Fruit fly (Drosophila melanogaster) whole organism, embryonic: Measurements from ENCODE around the gene bib.
A peak's percentile ranks its signal among the peaks of the same experiment; 100 is the strongest.

ENCODE experiments used
- Adf1 ChIP-seq: fragments of 200-800 bp; sonication (Bioruptor generic); IDR thresholded peaks from 2 replicates; pipeline ENCODE4 v1.3.6; 2022; ENCODE audit warnings: missing biosample characterization, missing genetic modification characterization
- BEAF-32 ChIP-seq: fragments of 200-800 bp; sonication (Bioruptor generic); optimal IDR thresholded peaks from 3 replicates; lab custom pipeline; 2017; ENCODE audit warnings: missing biosample characterization, missing genetic modification characterization, mild to moderate bottlenecking, moderate library complexity, missing genetic modification reagents
- Bgb ChIP-seq: fragments of 200-800 bp; sonication (Bioruptor generic); IDR thresholded peaks from 2 replicates; pipeline ENCODE4 v1.3.6; 2022; ENCODE audit warnings: missing biosample characterization, missing genetic modification characterization; ENCODE audit not compliant: partially characterized antibody
- CG10565 ChIP-seq: fragments of 200-800 bp; sonication (Bioruptor generic); optimal IDR thresholded peaks from 3 replicates; lab custom pipeline; 2016; ENCODE audit warnings: missing biosample characterization, mild to moderate bottlenecking, missing genetic modification characterization
- CG12071 ChIP-seq: fragments of 200-800 bp; sonication (Bioruptor generic); optimal IDR thresholded peaks from 3 replicates; lab custom pipeline; 2018; ENCODE audit warnings: missing biosample characterization, mild to moderate bottlenecking, missing genetic modification characterization
- CG12219 ChIP-seq: fragments of 200-800 bp; sonication (Bioruptor generic); optimal IDR thresholded peaks from 3 replicates; lab custom pipeline; 2018; ENCODE audit warnings: missing biosample characterization, mild to moderate bottlenecking, missing genetic modification characterization
- CG12236 ChIP-seq: fragments of 200-800 bp; sonication (Bioruptor generic); optimal IDR thresholded peaks from 2 replicates; lab custom pipeline; 2016; ENCODE audit warnings: missing biosample characterization, missing genetic modification characterization
- CG13424 ChIP-seq: fragments of 200-800 bp; sonication (Bioruptor generic); optimal IDR thresholded peaks from 2 replicates; lab custom pipeline; 2019; ENCODE audit warnings: missing biosample characterization, mild to moderate bottlenecking, missing genetic modification characterization, moderate library complexity
- CG17829 ChIP-seq: fragments of 200-800 bp; optimal IDR thresholded peaks from 2 replicates; lab custom pipeline; 2019; ENCODE audit warnings: missing biosample characterization, mild to moderate bottlenecking, missing genetic modification characterization, moderate library complexity
- CG30020 ChIP-seq: fragments of 200-800 bp; optimal IDR thresholded peaks from 2 replicates; lab custom pipeline; 2019; ENCODE audit warnings: missing biosample characterization, mild to moderate bottlenecking, missing genetic modification characterization, moderate library complexity
- CG30403 ChIP-seq: fragments of 200-800 bp; sonication (Bioruptor generic); optimal IDR thresholded peaks from 3 replicates; lab custom pipeline; 2016; ENCODE audit warnings: missing biosample characterization, missing genetic modification characterization
- CG4617 ChIP-seq: fragments of 200-800 bp; sonication (Bioruptor generic); optimal IDR thresholded peaks from 3 replicates; lab custom pipeline; 2016; ENCODE audit warnings: missing biosample characterization, missing genetic modification characterization, borderline replicate concordance
- CG6175 ChIP-seq: fragments of 200-800 bp; sonication (Bioruptor generic); IDR thresholded peaks from 3 replicates; pipeline ENCODE4 v1.3.6; 2022; ENCODE audit warnings: missing biosample characterization, missing genetic modification characterization
- CG6254 ChIP-seq: fragments of 200-800 bp; sonication (Bioruptor generic); optimal IDR thresholded peaks from 3 replicates; lab custom pipeline; 2017; ENCODE audit warnings: mild to moderate bottlenecking, missing biosample characterization, missing genetic modification reagents, missing genetic modification characterization
- CG6272 ChIP-seq: fragments of 200-800 bp; sonication (Bioruptor generic); IDR thresholded peaks from 2 replicates; pipeline ENCODE4 v1.3.6; 2022; ENCODE audit warnings: missing biosample characterization, missing genetic modification characterization
- CG6765 ChIP-seq: fragments of 200-800 bp; sonication (Bioruptor generic); optimal IDR thresholded peaks from 3 replicates; lab custom pipeline; 2017; ENCODE audit warnings: missing biosample characterization, mild to moderate bottlenecking, missing genetic modification characterization
- CG7963 ChIP-seq: fragments of 200-800 bp; sonication (Bioruptor generic); IDR thresholded peaks from 3 replicates; pipeline ENCODE4 v1.3.6; 2022; ENCODE audit warnings: missing biosample characterization, missing genetic modification characterization; ENCODE audit not compliant: partially characterized antibody
- CG9797 ChIP-seq: fragments of 200-800 bp; sonication (Bioruptor generic); optimal IDR thresholded peaks from 3 replicates; lab custom pipeline; 2018; ENCODE audit warnings: missing biosample characterization, mild to moderate bottlenecking, missing genetic modification characterization
- Dfd ChIP-seq, 2 experiments: fragments of >200 bp; optimal IDR thresholded peaks; 2 replicates each; lab custom pipeline; 2017; ENCODE audit warnings: missing biosample characterization in 2 of 2, missing genetic modification characterization in 2 of 2
- Eip74EF ChIP-seq, 2 experiments: fragments of 200-800 bp in 1 of 2; fragments of >200 bp in 1 of 2; sonication (Bioruptor generic) in 1 of 2; optimal IDR thresholded peaks; 2 replicates each; lab custom pipeline; 2017 to 2019; ENCODE audit warnings: missing biosample characterization in 2 of 2, missing genetic modification characterization in 2 of 2, mild to moderate bottlenecking in 1 of 2, moderate library complexity in 1 of 2
- H15 ChIP-seq: fragments of 200-800 bp; sonication (Bioruptor generic); IDR thresholded peaks from 3 replicates; pipeline ENCODE4 v1.3.6; 2022; ENCODE audit warnings: missing biosample characterization, missing genetic modification characterization
- HLH3B ChIP-seq: fragments of 200-800 bp; sonication (Bioruptor generic); IDR thresholded peaks from 2 replicates; pipeline ENCODE4 v1.3.6; 2022; ENCODE audit warnings: missing biosample characterization, missing genetic modification characterization
- HLH4C ChIP-seq: fragments of 200-800 bp; sonication (Bioruptor generic); IDR thresholded peaks from 3 replicates; pipeline ENCODE4 v1.3.6; 2022; ENCODE audit warnings: missing biosample characterization, missing genetic modification characterization; ENCODE audit not compliant: partially characterized antibody
- HLHmδ ChIP-seq: fragments of 200-800 bp; sonication (Bioruptor generic); optimal IDR thresholded peaks from 2 replicates; lab custom pipeline; 2018; ENCODE audit warnings: missing biosample characterization, mild to moderate bottlenecking, missing genetic modification characterization, moderate library complexity
- Hr78 ChIP-seq, 2 experiments: fragments of 200-800 bp in 1 of 2; fragments of >200 bp in 1 of 2; sonication (Bioruptor generic) in 1 of 2; optimal IDR thresholded peaks; 2 replicates each; lab custom pipeline; 2017 to 2019; ENCODE audit warnings: missing biosample characterization in 2 of 2, missing genetic modification characterization in 2 of 2, mild to moderate bottlenecking in 1 of 2, moderate library complexity in 1 of 2
- Hsf ChIP-seq: fragments of 200-800 bp; sonication (Bioruptor generic); optimal IDR thresholded peaks from 3 replicates; lab custom pipeline; 2016; ENCODE audit warnings: missing biosample characterization, missing genetic modification characterization
- MTF-1 ChIP-seq: fragments of 200-800 bp; sonication (Bioruptor generic); optimal IDR thresholded peaks from 2 replicates; lab custom pipeline; 2018; ENCODE audit warnings: missing biosample characterization, mild to moderate bottlenecking, missing genetic modification characterization, borderline replicate concordance
- Neu2 ChIP-seq: fragments of 200-800 bp; sonication (Bioruptor generic); optimal IDR thresholded peaks from 3 replicates; lab custom pipeline; 2016; ENCODE audit warnings: missing biosample characterization, missing genetic modification characterization, borderline replicate concordance
- Pdp1 ChIP-seq, 2 experiments: fragments of 200-800 bp; sonication (Bioruptor generic); optimal IDR thresholded peaks; 3 replicates each; lab custom pipeline; 2016; ENCODE audit warnings: missing biosample characterization in 2 of 2, missing genetic modification characterization in 2 of 2, mild to moderate bottlenecking in 1 of 2, moderate library complexity in 1 of 2
- Ravus ChIP-seq: fragments of 200-800 bp; sonication (Bioruptor generic); IDR thresholded peaks from 2 replicates; pipeline ENCODE4 v1.3.6; 2022; ENCODE audit warnings: missing biosample characterization, missing genetic modification characterization
- Side ChIP-seq: fragments of 200-800 bp; sonication (Bioruptor generic); optimal IDR thresholded peaks from 2 replicates; lab custom pipeline; 2016; ENCODE audit warnings: missing biosample characterization, missing genetic modification characterization
- Ssrp ChIP-seq: fragments of 200-800 bp; sonication (Bioruptor generic); optimal IDR thresholded peaks from 2 replicates; lab custom pipeline; 2018; ENCODE audit warnings: missing biosample characterization, mild to moderate bottlenecking, missing genetic modification characterization, moderate library complexity
- ash1 ChIP-seq: fragments of 200-800 bp; sonication (Bioruptor generic); optimal IDR thresholded peaks from 2 replicates; lab custom pipeline; 2018; ENCODE audit warnings: missing biosample characterization, mild to moderate bottlenecking, missing genetic modification characterization
- btn ChIP-seq: fragments of 200-800 bp; sonication (Bioruptor generic); optimal IDR thresholded peaks from 2 replicates; lab custom pipeline; 2016; ENCODE audit warnings: missing biosample characterization, missing genetic modification characterization
- ci ChIP-seq: fragments of 200-800 bp; sonication (Bioruptor generic); IDR thresholded peaks from 3 replicates; pipeline ENCODE4 v1.3.6; 2022; ENCODE audit warnings: missing biosample characterization, missing genetic modification characterization
- crc ChIP-seq: fragments of 200-800 bp; sonication (Bioruptor generic); optimal IDR thresholded peaks from 2 replicates; lab custom pipeline; 2016; ENCODE audit warnings: missing biosample characterization, missing genetic modification characterization
- crol ChIP-seq: fragments of 200-800 bp; sonication (Bioruptor generic); IDR thresholded peaks from 2 replicates; pipeline ENCODE4 v1.3.6; 2022; ENCODE audit warnings: missing biosample characterization, missing genetic modification characterization
- fru ChIP-seq: fragments of >200 bp; optimal IDR thresholded peaks from 2 replicates; lab custom pipeline; 2017
- gce ChIP-seq: fragments of 200-800 bp; sonication (Bioruptor generic); IDR thresholded peaks from 3 replicates; pipeline ENCODE4 v1.3.6; 2022; ENCODE audit warnings: missing biosample characterization, missing genetic modification characterization
- grau ChIP-seq: fragments of 200-800 bp; optimal IDR thresholded peaks from 3 replicates; lab custom pipeline; 2019; ENCODE audit warnings: missing biosample characterization, mild to moderate bottlenecking, missing genetic modification characterization, moderate library complexity
- h ChIP-seq: fragments of >200 bp; optimal IDR thresholded peaks from 2 replicates; lab custom pipeline; 2017
- ken ChIP-seq: fragments of 200-800 bp; sonication (Bioruptor generic); IDR thresholded peaks from 3 replicates; pipeline ENCODE4 v1.3.6; 2022; ENCODE audit warnings: missing biosample characterization, missing genetic modification characterization
- lov ChIP-seq, 2 experiments: fragments of 200-800 bp in 1 of 2; fragments of >200 bp in 1 of 2; sonication (Bioruptor generic) in 1 of 2; IDR thresholded peaks in 1 of 2; optimal IDR thresholded peaks in 1 of 2; 2 replicates in 1 of 2; 3 replicates in 1 of 2; pipeline versions ENCODE4 v1.3.6 to Lab custom; 2017 to 2022; ENCODE audit warnings: missing biosample characterization in 1 of 2, missing genetic modification characterization in 1 of 2
- mld ChIP-seq: fragments of 200-800 bp; sonication (Bioruptor generic); IDR thresholded peaks from 3 replicates; pipeline ENCODE4 v1.3.6; 2022; ENCODE audit warnings: missing biosample characterization, missing genetic modification characterization; ENCODE audit not compliant: partially characterized antibody
- pb ChIP-seq: fragments of 200-800 bp; sonication (Bioruptor generic); optimal IDR thresholded peaks from 3 replicates; lab custom pipeline; 2016; ENCODE audit warnings: missing biosample characterization, missing genetic modification characterization
- pros ChIP-seq: fragments of 200-800 bp; sonication (Bioruptor generic); optimal IDR thresholded peaks from 3 replicates; lab custom pipeline; 2019; ENCODE audit warnings: missing biosample characterization, mild to moderate bottlenecking, missing genetic modification characterization, moderate library complexity
- row ChIP-seq: fragments of 200-800 bp; sonication (Bioruptor generic); IDR thresholded peaks from 3 replicates; pipeline ENCODE4 v1.3.6; 2022; ENCODE audit warnings: missing biosample characterization, missing genetic modification characterization
- salm ChIP-seq: fragments of 200-800 bp; sonication (Bioruptor generic); optimal IDR thresholded peaks from 2 replicates; lab custom pipeline; 2018; ENCODE audit warnings: missing biosample characterization, mild to moderate bottlenecking, missing genetic modification characterization
- sens ChIP-seq: fragments of 200-800 bp; sonication (Bioruptor generic); peaks from one replicate; lab custom pipeline; 2016; ENCODE audit warnings: missing biosample characterization, missing genetic modification characterization
- sqz ChIP-seq: fragments of 200-800 bp; sonication (Bioruptor generic); optimal IDR thresholded peaks from 3 replicates; lab custom pipeline; 2018; ENCODE audit warnings: missing biosample characterization, mild to moderate bottlenecking, missing genetic modification characterization
- toy ChIP-seq: fragments of 200-800 bp; sonication (Bioruptor generic); IDR thresholded peaks from 2 replicates; pipeline ENCODE4 v1.3.6; 2022; ENCODE audit warnings: missing biosample characterization, missing genetic modification characterization

Gene bib

dm6 chr2L:9968201-9968727 lies 16.2 kb upstream of the bib start (continued):
- TF ChIP-seq CG12236 (GFP tag; lab: Kevin White, UChicago) (no peak), btn (no peak), Pdp1 (GFP tag; optimal IDR thresholded peaks at IDR 0.05; lab: Kevin White, UChicago) (peak in 1 of 2 experiments; percentile 74), H15 (no peak), HLH4C (GFP tag; lab: Robert Waterston, UW) (peak; percentile 65), sens (GFP tag; lab: Kevin White, UChicago) (no peak), Ravus (GFP tag; lab: Robert Waterston, UW) (no peak), CG6272 (no peak), fru (lab: Kevin White, UChicago) (no peak), CG6254 (GFP tag; lab: Kevin White, UChicago) (no peak), Bgb (GFP tag; lab: Robert Waterston, UW) (peak; percentile 53; the same call in 1 of the 2 replicates), CG9797 (no peak), h (lab: Kevin White, UChicago) (no peak), grau (tag; lab: Kevin White, UChicago) (no peak), Side (no peak), BEAF-32 (GFP tag; lab: Kevin White, UChicago) (peak; percentile 37), CG30020 (tag; lab: Kevin White, UChicago) (no peak), HLHmδ (no peak), gce (GFP tag; lab: Robert Waterston, UW) (no peak), Eip74EF (GFP tag; optimal IDR thresholded peaks at IDR 0.05; lab: Kevin White, UChicago) (no peak), CG30403 (GFP tag; lab: Kevin White, UChicago) (no peak), salm (tag; lab: Kevin White, UChicago) (no peak), pb (GFP tag; lab: Kevin White, UChicago) (no peak), CG12071 (GFP tag; lab: Kevin White, UChicago) (no peak), row (GFP tag; lab: Robert Waterston, UW) (no peak), CG6175 (no peak), HLH3B (no peak)
- TF ChIP-seq, all 482 proteins: peak for 32

dm6 chr2L:9972624-9973023 lies 11.8 kb upstream of the bib start:
- no peak for TF ChIP-seq toy (GFP tag; lab: Robert Waterston, UW)
- TF ChIP-seq Adf1 (GFP tag; lab: Robert Waterston, UW) = no peak
- TF ChIP-seq sqz (GFP tag; lab: Kevin White, UChicago) = peak; percentile 81
- TF ChIP-seq ci = no peak
- TF ChIP-seq Dfd (GFP tag; optimal IDR thresholded peaks at IDR 0.05; lab: Kevin White, UChicago) = no peak
- TF ChIP-seq CG9797 = no peak
- no peak for TF ChIP-seq CG12219 (GFP tag; lab: Kevin White, UChicago)
- TF ChIP-seq CG7963 (GFP tag; lab: Robert Waterston, UW) = no peak
- 0 out of 3 replicates have a peak, but pooled peaks have one; percentile 17 for TF ChIP-seq mld
- no peak for TF ChIP-seq MTF-1
- no peak for TF ChIP-seq CG10565 (GFP tag; lab: Kevin White, UChicago)
- no peak for TF ChIP-seq ash1
- TF ChIP-seq CG4617 = no peak
- no peak for TF ChIP-seq Ssrp (tag; lab: Kevin White, UChicago)
- TF ChIP-seq CG17829 (tag; lab: Kevin White, UChicago) = no peak
- TF ChIP-seq Hr78 (GFP tag; optimal IDR thresholded peaks at IDR 0.05; lab: Kevin White, UChicago) = no peak
- TF ChIP-seq Neu2 = no peak
- TF ChIP-seq Hsf (GFP tag; lab: Kevin White, UChicago) = no peak
- TF ChIP-seq crc (GFP tag; lab: Kevin White, UChicago) = no peak
- TF ChIP-seq lov (optimal IDR thresholded peaks at IDR 0.05; lab: Kevin White, UChicago) = no peak
- 0 out of 3 replicates have a peak, but pooled peaks have one; percentile 22 for TF ChIP-seq lov (GFP tag; IDR thresholded peaks at IDR 0.05; lab: Robert Waterston, UW)
- no peak for TF ChIP-seq crol (GFP tag; lab: Robert Waterston, UW)
- TF ChIP-seq pros (GFP tag; lab: Kevin White, UChicago) = peak; percentile 64
- TF ChIP-seq ken (GFP tag; lab: Robert Waterston, UW) = no peak
- TF ChIP-seq CG6765 (GFP tag; lab: Kevin White, UChicago) = no peak
- no peak for TF ChIP-seq CG13424 (tag; lab: Kevin White, UChicago)
